Worm (Caenorhabditis elegans) whole organism, mixed stage, embryonic: Measurements from ENCODE around the gene srg-46.

Source experiments
- M03D4.4 ChIP-seq: sonication (generic microtip); optimal IDR thresholded peaks from 2 replicates; lab custom pipeline; 2017; ENCODE audit warnings: mild to moderate bottlenecking, missing genetic modification characterization, missing compliant biosample characterization
- bed-3 ChIP-seq: fragments of 200-800 bp; sonication (Bioruptor generic); optimal IDR thresholded peaks from 3 replicates; lab custom pipeline; 2018; ENCODE audit warnings: mild to moderate bottlenecking, missing genetic modification characterization, moderate library complexity, missing compliant biosample characterization
- blmp-1 ChIP-seq: fragments of 150-350 bp; optimal IDR thresholded peaks from 2 replicates; lab custom pipeline; 2014; ENCODE audit warnings: missing biosample characterization, missing genetic modification characterization
- ceh-39 ChIP-seq: fragments of 150-350 bp; optimal IDR thresholded peaks from 2 replicates; lab custom pipeline; 2014; ENCODE audit warnings: missing biosample characterization, missing genetic modification characterization
- ceh-43 ChIP-seq: fragments of 200-800 bp; sonication (Bioruptor generic); optimal IDR thresholded peaks from 2 replicates; lab custom pipeline; 2018; ENCODE audit warnings: mild to moderate bottlenecking, missing genetic modification characterization, moderate library complexity, missing compliant biosample characterization
- ceh-83 ChIP-seq: fragments of 200-800 bp; sonication (Bioruptor generic); optimal IDR thresholded peaks from 2 replicates; lab custom pipeline; 2018; ENCODE audit warnings: mild to moderate bottlenecking, missing genetic modification characterization, missing compliant biosample characterization
- cnd-1 ChIP-seq: fragments of 200-800 bp; sonication (Bioruptor generic); optimal IDR thresholded peaks from 2 replicates; lab custom pipeline; 2018; ENCODE audit warnings: mild to moderate bottlenecking, missing genetic modification characterization, missing compliant biosample characterization
- drap-1 ChIP-seq: fragments of 200-800 bp; sonication (Bioruptor generic); optimal IDR thresholded peaks from 3 replicates; lab custom pipeline; 2018; ENCODE audit warnings: mild to moderate bottlenecking, missing genetic modification characterization, missing compliant biosample characterization
- elt-1 ChIP-seq: sonication (generic microtip); optimal IDR thresholded peaks from 2 replicates; lab custom pipeline; 2017; ENCODE audit warnings: missing genetic modification characterization, mild to moderate bottlenecking, missing compliant biosample characterization, antibody characterized with exemption, moderate library complexity, borderline replicate concordance; ENCODE audit not compliant: insufficient read depth
- elt-3 ChIP-seq: fragments of 150-350 bp; optimal IDR thresholded peaks from 2 replicates; lab custom pipeline; 2014; ENCODE audit warnings: missing biosample characterization, missing genetic modification characterization
- flh-1 ChIP-seq: fragments of 200-800 bp; sonication (Bioruptor generic); optimal IDR thresholded peaks from 2 replicates; lab custom pipeline; 2018; ENCODE audit warnings: mild to moderate bottlenecking, missing genetic modification characterization, moderate library complexity, missing compliant biosample characterization
- ham-2 ChIP-seq: fragments of 200-800 bp; sonication (Bioruptor generic); optimal IDR thresholded peaks from 2 replicates; lab custom pipeline; 2018; ENCODE audit warnings: mild to moderate bottlenecking, missing genetic modification characterization, missing compliant biosample characterization
- hlh-1 ChIP-seq: fragments of 150-350 bp; optimal IDR thresholded peaks from 2 replicates; lab custom pipeline; 2014; ENCODE audit warnings: missing biosample characterization, missing genetic modification reagents, missing genetic modification characterization
- lin-13 ChIP-seq: fragments of 150-350 bp; optimal IDR thresholded peaks from 2 replicates; lab custom pipeline; 2014; ENCODE audit warnings: missing biosample characterization, missing genetic modification characterization
- lin-32 ChIP-seq: fragments of 200-800 bp; sonication (Bioruptor generic); optimal IDR thresholded peaks from 2 replicates; lab custom pipeline; 2018; ENCODE audit warnings: mild to moderate bottlenecking, missing genetic modification characterization, missing compliant biosample characterization
- lsy-2 ChIP-seq: fragments of 150-350 bp; optimal IDR thresholded peaks from 2 replicates; lab custom pipeline; 2014; ENCODE audit warnings: missing biosample characterization, missing genetic modification characterization
- mab-5 ChIP-seq: fragments of 150-350 bp; optimal IDR thresholded peaks from 2 replicates; lab custom pipeline; 2014; ENCODE audit warnings: missing biosample characterization, missing genetic modification characterization
- mep-1 ChIP-seq: fragments of 150-350 bp; optimal IDR thresholded peaks from 2 replicates; lab custom pipeline; 2017; ENCODE audit warnings: missing biosample characterization, missing genetic modification reagents, missing genetic modification characterization, inconsistent platforms
- mls-2 ChIP-seq: sonication (generic microtip); optimal IDR thresholded peaks from 2 replicates; lab custom pipeline; 2016; ENCODE audit warnings: mild to moderate bottlenecking, missing genetic modification characterization, moderate library complexity, missing compliant biosample characterization
- nhr-12 ChIP-seq: fragments of 150-350 bp; optimal IDR thresholded peaks from 2 replicates; lab custom pipeline; 2014; ENCODE audit warnings: missing biosample characterization, missing genetic modification characterization
- nhr-237 ChIP-seq: fragments of 150-350 bp; optimal IDR thresholded peaks from 2 replicates; lab custom pipeline; 2014; ENCODE audit warnings: missing biosample characterization, missing genetic modification characterization
- pha-4 ChIP-seq: fragments of 150-350 bp; optimal IDR thresholded peaks from 2 replicates; lab custom pipeline; 2018; ENCODE audit warnings: missing biosample characterization, missing genetic modification reagents, missing genetic modification characterization
- sem-2 ChIP-seq: fragments of 200-800 bp; sonication (Bioruptor generic); optimal IDR thresholded peaks from 2 replicates; lab custom pipeline; 2018; ENCODE audit warnings: mild to moderate bottlenecking, missing genetic modification characterization, missing compliant biosample characterization
- sptf-1 ChIP-seq: sonication (generic microtip); optimal IDR thresholded peaks from 2 replicates; lab custom pipeline; 2017; ENCODE audit warnings: mild to moderate bottlenecking, missing genetic modification characterization, moderate library complexity, missing compliant biosample characterization
- tbx-8 ChIP-seq: fragments of 200-800 bp; sonication (Bioruptor generic); optimal IDR thresholded peaks from 2 replicates; lab custom pipeline; 2018; ENCODE audit warnings: mild to moderate bottlenecking, missing genetic modification characterization, moderate library complexity, missing compliant biosample characterization
- unc-120 ChIP-seq: sonication (generic microtip); optimal IDR thresholded peaks from 2 replicates; lab custom pipeline; 2017; ENCODE audit warnings: missing genetic modification characterization, missing compliant biosample characterization; ENCODE audit not compliant: poor library complexity, severe bottlenecking
- unc-39 ChIP-seq: fragments of 150-350 bp; optimal IDR thresholded peaks from 2 replicates; lab custom pipeline; 2014; ENCODE audit warnings: missing biosample characterization, missing genetic modification characterization
- unc-62 ChIP-seq: fragments of 150-350 bp; optimal IDR thresholded peaks from 2 replicates; lab custom pipeline; 2014; ENCODE audit warnings: missing biosample characterization, missing genetic modification reagents, missing genetic modification characterization
- zip-8 ChIP-seq: fragments of 150-350 bp; optimal IDR thresholded peaks from 2 replicates; lab custom pipeline; 2014; ENCODE audit warnings: missing biosample characterization, missing genetic modification characterization
- ztf-11 ChIP-seq: fragments of 150-350 bp; optimal IDR thresholded peaks from 2 replicates; lab custom pipeline; 2014; ENCODE audit warnings: missing biosample characterization, missing genetic modification characterization

srg-46 gene

DNA sequence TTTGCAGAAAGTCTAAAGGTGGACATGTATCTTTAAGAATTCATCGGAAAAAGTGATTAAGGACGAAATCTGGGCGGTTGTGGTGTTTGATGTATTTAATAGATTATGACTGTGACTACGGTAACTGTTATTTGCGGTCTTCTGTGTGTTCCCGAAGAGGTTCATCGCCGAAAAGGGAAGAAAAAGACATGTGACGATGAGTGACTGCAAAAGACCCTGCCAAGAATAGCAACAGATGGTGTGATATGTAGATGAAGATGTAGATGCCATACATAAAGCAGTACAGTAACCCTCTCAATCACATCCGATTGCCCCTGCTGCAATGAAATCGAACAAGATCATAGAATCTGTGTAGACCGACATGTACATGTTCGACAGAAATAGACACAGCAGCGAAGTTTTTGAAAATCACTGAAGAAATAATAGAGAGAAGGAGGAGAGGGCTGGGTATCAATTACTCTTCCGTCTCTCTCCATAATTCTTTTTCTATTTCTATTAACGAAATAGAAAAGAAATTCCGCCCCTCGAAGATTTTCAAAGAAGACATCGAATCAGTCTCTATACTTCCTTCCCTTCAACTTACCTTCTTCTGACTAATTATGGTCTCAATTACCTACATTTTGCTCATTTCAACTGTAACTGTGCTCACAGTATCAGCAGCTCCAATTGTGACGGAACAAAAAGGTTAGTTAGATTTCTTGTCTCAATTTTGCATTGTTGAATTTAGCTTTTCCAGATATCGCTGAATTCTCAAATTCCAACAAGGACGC, 4.5 kb upstream of the srg-46 start, which contains the start of gene F32H5.3:
Gene F32H5.3 (plus strand): TSS at position 513 of the 770 bp plus-strand sequence.
- TF ChIP-seq unc-62 (no peak), mep-1 (tag; lab: Kevin White, UChicago) (no peak), cnd-1 (tag; lab: Kevin White, UChicago) (no peak), pha-4 (no peak), unc-39 (tag; lab: Kevin White, UChicago) (no peak), ceh-43 (no peak), ztf-11 (tag; lab: Kevin White, UChicago) (no peak), bed-3 (GFP tag; lab: Kevin White, UChicago) (no peak), mls-2 (tag; lab: Kevin White, UChicago) (no peak), lin-13 (tag; lab: Kevin White, UChicago) (no peak), flh-1 (GFP tag; lab: Kevin White, UChicago) (no peak)
- TF ChIP-seq, all 35 proteins: peak for 0

DNA sequence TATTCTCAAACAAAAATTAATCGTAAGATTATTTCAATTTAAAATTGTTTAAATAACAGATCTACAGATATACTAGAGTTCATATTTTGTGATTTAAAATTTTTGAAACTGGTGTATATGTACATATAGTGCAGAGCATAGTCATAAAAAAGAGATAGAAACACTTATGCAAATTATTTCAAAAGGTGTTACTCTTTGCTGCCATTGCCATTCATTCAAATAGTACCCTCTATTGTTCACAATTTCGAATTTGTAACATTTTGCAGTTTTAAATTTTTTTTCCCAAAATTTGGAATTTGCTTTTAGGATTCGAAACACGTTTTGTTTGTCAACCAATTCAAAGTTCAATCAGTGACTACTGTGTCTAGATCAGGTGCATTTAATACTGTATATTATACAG, 3.3 kb upstream of the srg-46 start, which contains the start of gene F32H5.4:
Gene F32H5.4 (plus strand): TSS at position 301 of the 400 bp plus-strand sequence.
- TF ChIP-seq pha-4 (no peak), tbx-8 (GFP tag; lab: Kevin White, UChicago) (no peak), mab-5 (no peak), sptf-1 (no peak), blmp-1 (no peak), bed-3 (GFP tag; lab: Kevin White, UChicago) (no peak), sem-2 (GFP tag; lab: Kevin White, UChicago) (no peak), elt-1 (tag; lab: Kevin White, UChicago) (no peak), ceh-39 (tag; lab: Kevin White, UChicago) (no peak)

ce11 chrV:13364227-13364626, 712 bp downstream of the srg-46 start:
- TF ChIP-seq cnd-1 (tag; lab: Kevin White, UChicago) (no peak), sptf-1 (no peak), ceh-83 (GFP tag; lab: Kevin White, UChicago) (no peak), nhr-12 (no peak), sem-2 (GFP tag; lab: Kevin White, UChicago) (no peak), lin-13 (tag; lab: Kevin White, UChicago) (no peak)

DNA sequence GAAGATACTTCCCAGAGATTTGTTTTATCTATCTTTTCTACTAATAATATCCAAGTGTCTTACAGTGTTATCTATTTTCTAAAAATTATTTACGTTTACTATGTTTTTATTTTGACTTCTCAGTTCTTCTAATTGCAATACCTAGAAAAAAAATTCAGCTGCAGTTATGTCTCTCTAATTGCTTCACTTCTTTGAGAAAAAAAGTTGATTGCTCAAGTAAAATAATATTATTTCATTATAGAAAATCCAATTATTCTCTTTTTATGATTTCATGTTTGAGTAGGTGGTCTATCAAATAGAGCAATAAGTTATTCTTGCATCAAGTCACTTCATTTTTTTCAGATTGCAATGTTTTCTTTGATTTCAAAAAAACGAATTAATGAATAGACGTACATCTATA, 3.0 kb downstream of the srg-46 start:
- TF ChIP-seq unc-39 (tag; lab: Kevin White, UChicago) (no peak), mep-1 (tag; lab: Kevin White, UChicago) (no peak), sem-2 (GFP tag; lab: Kevin White, UChicago) (no peak), unc-62 (no peak), lin-32 (GFP tag; lab: Kevin White, UChicago) (no peak)

- TF ChIP-seq unc-120 (tag; lab: Kevin White, UChicago) = no peak
- TF ChIP-seq elt-3 (tag; lab: Kevin White, UChicago) = no peak
- TF ChIP-seq elt-1 (tag; lab: Kevin White, UChicago) = no peak
- no peak for TF ChIP-seq lsy-2 (tag; lab: Kevin White, UChicago)
- TF ChIP-seq unc-39 (tag; lab: Kevin White, UChicago) = no peak
- no peak for TF ChIP-seq bed-3 (GFP tag; lab: Kevin White, UChicago)
- TF ChIP-seq lin-32 (GFP tag; lab: Kevin White, UChicago) = no peak
- TF ChIP-seq, all 35 proteins: peak for 0
Observed at ce11 chrV:13367024-13367423, 3.5 kb downstream of the srg-46 start, which contains the start of gene srx-125. srx-125 (plus strand) TSS chrV:13367324.

- TF ChIP-seq zip-8 (tag; lab: Kevin White, UChicago) = no peak
Observed at ce11 chrV:13369663-13370062, 6.1 kb downstream of the srg-46 start.

DNA sequence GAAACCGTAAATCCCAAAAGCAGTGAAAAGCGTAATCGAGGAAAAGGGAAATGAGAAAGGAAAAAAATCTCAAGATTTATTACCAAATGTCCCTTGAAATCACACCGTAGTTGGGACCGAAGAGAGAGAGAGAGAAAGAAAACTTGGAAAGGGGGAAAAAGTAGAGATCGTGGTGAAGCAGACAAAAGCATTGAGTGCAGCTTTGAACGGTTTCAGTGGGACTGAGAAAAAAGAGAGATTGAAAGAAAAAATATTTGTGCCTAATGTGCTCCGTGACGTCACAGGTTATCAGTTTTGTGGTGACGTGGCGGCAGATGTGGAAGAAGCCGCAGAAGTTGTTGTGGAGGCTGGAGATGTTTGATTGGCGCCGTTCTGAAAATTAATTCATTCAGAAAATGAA, 6.8 kb downstream of the srg-46 start:
- TF ChIP-seq lin-13 (tag; lab: Kevin White, UChicago) = no peak
- TF ChIP-seq mep-1 (tag; lab: Kevin White, UChicago) = no peak
- TF ChIP-seq drap-1 (GFP tag; lab: Kevin White, UChicago) = no peak
- no peak for TF ChIP-seq elt-3 (tag; lab: Kevin White, UChicago)
- TF ChIP-seq unc-62 = no peak
- no peak for TF ChIP-seq nhr-237 (tag; lab: Kevin White, UChicago)
- no peak for TF ChIP-seq ham-2 (GFP tag; lab: Kevin White, UChicago)
- TF ChIP-seq tbx-8 (GFP tag; lab: Kevin White, UChicago) = no peak
- TF ChIP-seq M03D4.4 (tag; lab: Kevin White, UChicago) = no peak
- TF ChIP-seq ztf-11 (tag; lab: Kevin White, UChicago) = no peak
- no peak for TF ChIP-seq hlh-1 (tag; lab: Kevin White, UChicago)
- TF ChIP-seq bed-3 (GFP tag; lab: Kevin White, UChicago) = no peak
- no peak for TF ChIP-seq nhr-12
- no peak for TF ChIP-seq lsy-2 (tag; lab: Kevin White, UChicago)
- TF ChIP-seq pha-4 = no peak
- no peak for TF ChIP-seq ceh-43
- no peak for TF ChIP-seq blmp-1
